Worm (Caenorhabditis elegans) whole organism, early embryonic: ENCODE measurements around the gene lias-1.

Source experiments
- B0310.2 ChIP-seq: sonication (generic microtip); optimal IDR thresholded peaks from 2 replicates; lab custom pipeline; 2016; ENCODE audit warnings: mild to moderate bottlenecking, missing genetic modification characterization, missing compliant biosample characterization
- ama-1 ChIP-seq: fragments of 150-350 bp; optimal IDR thresholded peaks from 2 replicates; lab custom pipeline; 2014
- ceh-13 ChIP-seq: fragments of 200-800 bp; sonication (Bioruptor generic); optimal IDR thresholded peaks from 2 replicates; lab custom pipeline; 2018; ENCODE audit warnings: mild to moderate bottlenecking, missing genetic modification characterization, missing compliant biosample characterization
- flt-1 ChIP-seq: fragments of 200-800 bp; sonication (Bioruptor generic); IDR thresholded peaks from 2 replicates; pipeline ENCODE4 v1.3.6; 2022; ENCODE audit warnings: missing genetic modification characterization, missing compliant biosample characterization
- hmg-4 ChIP-seq: fragments of 200-800 bp; sonication (Bioruptor generic); optimal IDR thresholded peaks from 2 replicates; lab custom pipeline; 2018; ENCODE audit warnings: mild to moderate bottlenecking, missing genetic modification characterization, missing compliant biosample characterization
- pes-1 ChIP-seq: fragments of 200-800 bp; sonication (Bioruptor generic); IDR thresholded peaks from 2 replicates; pipeline ENCODE4 v1.3.6; 2022; ENCODE audit warnings: missing genetic modification reagents, missing genetic modification characterization, missing compliant biosample characterization

DNA sequence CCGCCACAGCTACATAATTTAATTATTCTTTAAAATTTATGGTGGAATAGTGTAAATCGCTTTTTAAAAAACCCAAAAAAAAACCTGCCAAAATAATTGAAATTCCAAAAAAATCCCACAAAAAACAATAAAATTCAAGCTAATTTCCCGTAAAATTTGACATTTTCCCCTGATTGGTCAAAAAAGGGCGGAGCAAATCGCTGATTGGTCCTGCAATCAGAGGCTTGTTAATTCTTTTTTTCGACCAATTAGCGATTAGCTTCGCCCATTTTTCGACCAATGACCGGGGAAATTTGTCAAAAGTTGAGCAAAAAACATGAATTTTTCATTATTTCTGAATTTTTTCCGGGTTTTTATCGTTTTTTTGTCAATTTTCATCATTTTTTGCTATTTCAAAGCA lies 37.9 kb downstream of the lias-1 start:
- TF ChIP-seq ama-1 (lab: Kevin White, UChicago) (no peak), ceh-13 (GFP tag; lab: Kevin White, UChicago) (no peak), B0310.2 (tag; lab: Kevin White, UChicago) (no peak), flt-1 (no peak), hmg-4 (GFP tag; lab: Kevin White, UChicago) (no peak), pes-1 (no peak)
